Worm (Caenorhabditis elegans) whole organism, midembryonic: ENCODE results near the gene B0334.13.

Experiments
- T22C8.4 ChIP-seq: fragments of 200-800 bp; sonication (Bioruptor generic); IDR thresholded peaks from 2 replicates; pipeline ENCODE4 v1.3.6; 2022; ENCODE audit warnings: missing genetic modification characterization, missing compliant biosample characterization
- cog-1 ChIP-seq: sonication (generic microtip); optimal IDR thresholded peaks from 2 replicates; lab custom pipeline; 2016; ENCODE audit warnings: missing genetic modification characterization, missing compliant biosample characterization
- flt-1 ChIP-seq: fragments of 200-800 bp; sonication (Bioruptor generic); IDR thresholded peaks from 2 replicates; pipeline ENCODE4 v1.3.6; 2022; ENCODE audit warnings: missing genetic modification characterization, missing compliant biosample characterization
- klf-2 ChIP-seq: fragments of 200-800 bp; sonication (Bioruptor generic); conservative IDR thresholded peaks from 2 replicates; pipeline ENCODE4 v1.3.6; 2022; ENCODE audit warnings: missing genetic modification reagents, missing genetic modification characterization, missing compliant biosample characterization
- med-1 ChIP-seq: sonication (generic microtip); optimal IDR thresholded peaks from 2 replicates; lab custom pipeline; 2017; ENCODE audit warnings: missing genetic modification characterization, mild to moderate bottlenecking, missing compliant biosample characterization, antibody characterized with exemption, missing genetic modification reagents; ENCODE audit not compliant: insufficient read depth
- ref-1 ChIP-seq: fragments of 200-800 bp; sonication (Bioruptor generic); conservative IDR thresholded peaks from 2 replicates; pipeline ENCODE4 v1.3.6; 2022; ENCODE audit warnings: missing genetic modification reagents, missing genetic modification characterization, missing compliant biosample characterization
- tab-1 ChIP-seq: fragments of 200-800 bp; sonication (Bioruptor generic); IDR thresholded peaks from 2 replicates; pipeline ENCODE4 v1.3.6; 2022; ENCODE audit warnings: missing genetic modification characterization, missing compliant biosample characterization
- ztf-23 ChIP-seq: fragments of 200-800 bp; sonication (Bioruptor generic); IDR thresholded peaks from 2 replicates; pipeline ENCODE4 v1.3.6; 2022; ENCODE audit warnings: missing genetic modification reagents, missing genetic modification characterization, missing compliant biosample characterization
- ztf-29 ChIP-seq: fragments of 200-800 bp; sonication (Bioruptor generic); IDR thresholded peaks from 2 replicates; pipeline ENCODE4 v1.3.6; 2022; ENCODE audit warnings: missing genetic modification reagents, missing genetic modification characterization, missing compliant biosample characterization

The B0334.13 gene

DNA sequence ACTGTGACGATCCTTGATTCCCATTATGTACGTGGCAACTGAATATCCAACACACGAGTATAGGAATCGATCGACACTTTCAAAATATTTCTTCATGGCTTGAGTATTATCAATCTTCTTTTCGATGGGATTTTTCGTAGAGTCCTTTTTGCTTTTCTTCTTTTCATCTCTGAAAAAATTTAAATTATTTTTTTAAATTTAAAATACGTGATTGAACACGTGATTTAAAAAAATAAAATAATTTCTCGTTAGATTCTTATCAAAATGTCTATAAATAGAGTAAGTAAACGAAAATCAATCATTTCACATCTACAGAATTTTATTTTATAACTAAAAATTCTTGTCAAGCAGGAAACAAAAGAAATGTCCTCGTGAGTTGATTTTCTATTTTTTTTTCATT, 33.2 kb downstream of the B0334.13 start, which contains the start of gene Y62F5A.10:
TSS of gene Y62F5A.10 (plus strand) at position 301 of the 400 bp plus-strand sequence.
- TF ChIP-seq ref-1 (GFP tag; lab: Robert Waterston, UW) (no peak), T22C8.4 (GFP tag; lab: Robert Waterston, UW) (no peak), med-1 (GFP tag; lab: Kevin White, UChicago) (no peak), klf-2 (GFP tag; lab: Robert Waterston, UW) (no peak), tab-1 (GFP tag; lab: Robert Waterston, UW) (no peak), ztf-29 (GFP tag; lab: Robert Waterston, UW) (no peak), flt-1 (GFP tag; lab: Robert Waterston, UW) (no peak), ztf-23 (no peak), cog-1 (no peak)

DNA sequence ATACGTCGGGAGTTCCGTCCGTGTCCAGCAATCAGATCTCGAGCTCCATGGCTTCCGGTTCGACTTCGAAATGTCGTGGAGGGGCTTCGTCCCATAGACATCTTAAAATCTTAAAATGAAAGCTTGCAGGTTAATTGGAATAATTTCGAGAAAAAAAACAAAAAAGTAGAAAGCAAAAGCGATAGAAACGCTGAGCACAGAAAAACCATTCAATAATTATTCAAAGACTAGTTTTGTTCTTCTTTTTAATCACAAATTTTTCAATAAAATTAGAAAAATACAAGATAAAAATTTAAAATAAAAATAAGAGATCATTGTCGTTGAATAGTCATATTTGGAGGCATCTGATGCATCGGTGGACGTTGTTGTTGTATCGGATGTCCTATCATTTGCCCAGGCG, 38.9 kb downstream of the B0334.13 start, which contains the start of gene age-1:
TSS of gene age-1 (minus strand) at position 101 of the 400 bp plus-strand sequence.
- TF ChIP-seq flt-1 (GFP tag; lab: Robert Waterston, UW) (no peak), klf-2 (GFP tag; lab: Robert Waterston, UW) (no peak), med-1 (GFP tag; lab: Kevin White, UChicago) (no peak), ref-1 (GFP tag; lab: Robert Waterston, UW) (no peak), cog-1 (no peak)

DNA sequence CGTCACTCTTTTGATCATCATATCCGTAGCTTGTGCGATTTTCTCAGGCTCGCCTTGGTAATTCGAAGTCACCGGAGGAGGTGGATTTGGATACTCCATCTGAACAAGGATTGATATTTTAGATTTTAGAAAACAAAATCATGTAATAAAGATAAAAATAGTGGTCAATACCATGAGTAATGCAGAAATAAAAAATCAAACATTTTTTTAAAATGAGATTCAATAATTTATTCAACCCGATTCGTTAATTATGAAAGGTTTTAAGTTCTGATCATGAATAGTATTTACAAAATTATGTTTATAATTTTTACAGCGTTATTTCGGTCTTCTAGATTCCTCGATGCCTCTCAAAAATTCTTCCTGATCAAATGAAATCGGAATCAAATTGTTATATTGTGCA, 45.6 kb downstream of the B0334.13 start, which contains the start of gene mdt-8:
TSS of gene mdt-8 (minus strand) at position 101 of the 400 bp plus-strand sequence.
- TF ChIP-seq ztf-23, result no peak

DNA sequence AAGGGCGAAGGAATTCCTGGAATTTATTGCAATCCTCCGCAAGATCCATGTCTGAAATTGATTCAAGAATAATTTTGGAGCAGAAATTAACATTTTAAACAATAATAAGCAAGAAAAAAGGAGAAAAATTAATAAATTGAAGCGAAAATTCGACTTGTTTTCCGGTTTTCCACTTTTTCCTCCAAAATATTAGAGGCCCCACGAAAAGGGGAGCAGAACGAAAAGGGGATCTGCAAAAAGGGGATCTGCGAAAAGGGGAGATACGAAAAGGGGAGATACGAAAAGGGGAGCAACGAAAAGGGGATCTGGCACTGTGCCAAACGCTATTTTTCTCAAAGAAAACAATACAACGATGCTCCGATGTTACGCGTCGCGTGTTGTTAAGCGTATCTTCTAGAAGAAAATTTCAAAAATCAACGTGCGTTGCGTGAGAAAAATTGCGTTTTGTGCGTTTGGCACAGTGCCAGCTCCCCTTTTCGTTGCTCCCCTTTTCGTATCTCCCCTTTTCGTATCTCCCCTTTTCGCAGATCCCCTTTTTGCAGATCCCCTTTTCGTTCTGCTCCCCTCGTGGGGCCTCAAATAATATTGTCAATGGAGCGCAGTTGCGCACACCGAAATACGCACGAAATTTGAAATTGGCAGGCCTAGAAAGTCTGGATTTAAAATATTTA, 46.5 kb downstream of the B0334.13 start, which contains the start of gene Y62F5A.12:
TSS of gene Y62F5A.12 (minus strand) at position 51 of the 671 bp plus-strand sequence.
- TF ChIP-seq ref-1 (GFP tag; lab: Robert Waterston, UW), result peak; percentile 56
- peak; percentile 57; the same call in 1 of the 2 replicates for TF ChIP-seq ztf-29 (GFP tag; lab: Robert Waterston, UW)
- peak; percentile 86 for TF ChIP-seq tab-1 (GFP tag; lab: Robert Waterston, UW)
- peak; percentile 73 for TF ChIP-seq T22C8.4 (GFP tag; lab: Robert Waterston, UW)
- peak; percentile 94 for TF ChIP-seq klf-2 (GFP tag; lab: Robert Waterston, UW)
- TF ChIP-seq flt-1 (GFP tag; lab: Robert Waterston, UW), result peak; percentile 88
- peak; percentile 64 for TF ChIP-seq cog-1
- TF ChIP-seq ztf-23, result peak; percentile 92

DNA sequence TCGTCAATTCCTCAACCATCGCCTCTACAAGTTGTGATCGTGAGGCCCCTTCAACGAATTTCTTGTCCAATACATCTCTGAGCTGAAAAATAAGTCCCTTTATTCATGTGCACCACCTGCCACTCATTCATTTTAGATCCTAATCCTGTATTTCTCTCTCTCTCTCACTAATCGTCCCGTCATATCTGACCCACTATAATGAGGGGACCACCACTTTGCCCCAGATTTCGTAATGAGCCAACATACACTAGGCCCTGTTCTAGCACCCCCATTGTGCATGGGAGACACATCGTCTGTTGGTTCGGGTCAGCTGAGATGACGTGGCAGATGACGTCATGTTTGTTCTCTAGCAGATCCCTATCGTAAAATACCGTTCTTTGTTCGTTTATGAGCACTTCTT, 47.3 kb downstream of the B0334.13 start:
- TF ChIP-seq flt-1 (GFP tag; lab: Robert Waterston, UW) (peak; percentile 71), tab-1 (GFP tag; lab: Robert Waterston, UW) (no peak)

DNA sequence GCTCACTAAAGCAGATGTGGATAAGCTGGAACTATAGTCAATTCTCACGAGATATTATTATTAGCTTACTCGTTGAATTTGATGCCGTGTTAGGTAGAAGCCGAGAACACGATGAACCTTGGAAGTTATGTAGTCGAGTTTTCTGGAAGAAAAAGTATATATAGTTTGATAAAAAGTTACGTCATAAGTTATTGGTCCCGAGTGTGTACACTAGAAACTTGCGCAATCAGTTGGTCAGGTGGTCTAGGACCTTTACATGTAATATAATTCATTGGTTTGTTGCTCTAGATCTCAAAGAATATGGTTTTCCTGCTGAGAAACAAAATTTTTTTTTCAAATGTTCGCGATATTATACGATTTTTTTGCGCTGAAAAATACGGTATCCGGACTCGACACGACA, 47.8 kb downstream of the B0334.13 start:
- TF ChIP-seq ztf-29 (GFP tag; lab: Robert Waterston, UW), result no peak
- no peak for TF ChIP-seq ref-1 (GFP tag; lab: Robert Waterston, UW)
- TF ChIP-seq med-1 (GFP tag; lab: Kevin White, UChicago), result no peak
- TF ChIP-seq T22C8.4 (GFP tag; lab: Robert Waterston, UW), result no peak
- no peak for TF ChIP-seq flt-1 (GFP tag; lab: Robert Waterston, UW)
- TF ChIP-seq tab-1 (GFP tag; lab: Robert Waterston, UW), result no peak
- no peak for TF ChIP-seq klf-2 (GFP tag; lab: Robert Waterston, UW)
- no peak for TF ChIP-seq cog-1
- TF ChIP-seq ztf-23, result no peak

DNA sequence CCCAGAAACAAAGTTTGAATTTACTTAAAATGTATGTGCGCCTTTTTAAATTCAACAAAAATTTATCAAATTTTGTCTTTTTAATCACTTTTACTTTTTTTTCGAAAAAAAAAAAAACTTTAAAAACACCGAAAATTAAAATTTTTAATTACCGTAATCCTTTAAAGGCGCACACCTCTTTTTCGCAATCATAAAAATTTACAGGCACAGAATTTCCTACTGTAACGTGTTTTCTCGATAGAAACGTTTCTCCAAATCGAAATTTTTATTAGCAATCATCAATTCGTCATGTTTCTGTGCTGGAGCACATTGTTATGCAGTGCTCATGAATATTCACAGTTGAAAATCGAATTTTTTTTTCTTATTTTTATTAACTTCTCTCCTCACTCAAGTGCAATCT, 48.4 kb downstream of the B0334.13 start:
- no peak for TF ChIP-seq ref-1 (GFP tag; lab: Robert Waterston, UW)
- TF ChIP-seq T22C8.4 (GFP tag; lab: Robert Waterston, UW), result no peak
- no peak for TF ChIP-seq cog-1
- TF ChIP-seq flt-1 (GFP tag; lab: Robert Waterston, UW), result no peak
- TF ChIP-seq tab-1 (GFP tag; lab: Robert Waterston, UW), result no peak
- TF ChIP-seq med-1 (GFP tag; lab: Kevin White, UChicago), result no peak
- no peak for TF ChIP-seq ztf-23
- no peak for TF ChIP-seq ztf-29 (GFP tag; lab: Robert Waterston, UW)

DNA sequence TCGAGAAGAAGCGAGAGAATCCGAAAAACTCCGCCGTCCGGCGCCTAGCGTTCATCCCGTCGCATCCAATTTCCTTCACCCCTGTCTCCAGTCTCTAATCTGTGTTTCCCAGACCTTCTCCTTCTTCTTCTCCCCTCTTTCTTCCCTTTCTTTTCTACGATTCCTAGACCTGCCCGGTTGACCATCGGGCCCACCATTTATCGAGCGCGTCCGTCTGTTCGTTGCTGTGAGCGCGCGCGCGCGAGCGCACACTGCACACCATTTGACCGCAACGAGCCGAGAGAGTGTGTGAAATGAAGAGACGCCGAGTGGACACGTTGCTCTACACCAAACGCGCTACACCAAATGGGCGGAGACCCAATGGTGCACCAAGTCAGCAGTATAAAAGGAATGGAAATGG, 49.0 kb downstream of the B0334.13 start:
- TF ChIP-seq ztf-23, result 0 out of 2 replicates have a peak, but pooled peaks have one; percentile 18
- no peak for TF ChIP-seq ztf-29 (GFP tag; lab: Robert Waterston, UW)

DNA sequence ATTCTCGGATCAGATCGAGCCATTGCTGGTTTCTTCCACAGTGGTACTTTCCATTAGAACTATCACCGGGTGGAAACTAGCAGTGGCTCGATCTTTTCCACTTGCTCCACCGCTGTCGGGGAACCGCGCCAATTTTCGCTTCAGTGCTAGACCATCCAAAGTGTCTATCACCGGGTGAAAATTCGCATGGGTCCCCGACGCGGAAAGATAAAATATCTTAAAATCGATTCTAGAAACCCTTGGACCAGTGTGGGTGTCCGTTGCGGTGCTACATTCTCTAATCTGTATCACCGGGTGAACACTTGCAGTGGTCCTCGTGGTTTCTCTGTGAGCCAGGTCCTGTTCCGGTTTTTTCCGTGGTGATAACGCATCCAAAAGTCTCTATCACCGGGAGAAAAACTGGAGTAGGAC, 49.5 kb downstream of the B0334.13 start:
- TF ChIP-seq klf-2 (GFP tag; lab: Robert Waterston, UW), result no peak
- peak; percentile 45; the same call in 1 of the 2 replicates for TF ChIP-seq T22C8.4 (GFP tag; lab: Robert Waterston, UW)
- peak; percentile 76 for TF ChIP-seq flt-1 (GFP tag; lab: Robert Waterston, UW)
- no peak for TF ChIP-seq ztf-23

DNA sequence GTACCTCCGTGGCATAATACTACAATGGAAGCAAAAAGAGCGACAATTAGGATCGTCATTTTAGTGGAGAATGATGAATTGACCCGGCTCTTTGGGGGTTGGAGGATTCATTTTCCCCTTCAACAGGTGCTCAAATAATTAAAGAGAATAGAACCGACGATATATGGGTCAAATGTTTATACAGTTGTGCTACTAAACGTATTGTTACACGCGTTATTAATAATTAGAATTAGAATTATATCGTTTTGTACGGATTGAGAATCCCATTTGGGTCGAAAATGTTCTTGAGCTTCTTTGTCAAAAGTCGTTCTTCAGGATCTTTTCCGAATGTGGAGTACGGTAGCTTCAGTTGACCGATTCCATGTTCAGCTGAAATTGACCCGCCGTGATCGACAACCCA, 50.6 kb downstream of the B0334.13 start, which contains the start of gene Y62F5A.9:
TSS of gene Y62F5A.9 (minus strand) at position 101 of the 400 bp plus-strand sequence.
- no peak for TF ChIP-seq T22C8.4 (GFP tag; lab: Robert Waterston, UW)
- TF ChIP-seq klf-2 (GFP tag; lab: Robert Waterston, UW), result no peak
- no peak for TF ChIP-seq tab-1 (GFP tag; lab: Robert Waterston, UW)
- no peak for TF ChIP-seq ztf-29 (GFP tag; lab: Robert Waterston, UW)
- TF ChIP-seq flt-1 (GFP tag; lab: Robert Waterston, UW), result no peak
- no peak for TF ChIP-seq med-1 (GFP tag; lab: Kevin White, UChicago)
- TF ChIP-seq ztf-23, result no peak
- no peak for TF ChIP-seq cog-1
- no peak for TF ChIP-seq ref-1 (GFP tag; lab: Robert Waterston, UW)
